Worm (Caenorhabditis elegans): ENCODE measurements around the gene C23G10.10.

ce11 chrIII:6201325-6201724 is 12.5 kb downstream of the C23G10.10 start:
- TF ChIP-seq hmg-4 (GFP tag; optimal IDR thresholded peaks at IDR 0.05) = no peak
- TF ChIP-seq tra-4 (tag; optimal IDR thresholded peaks at IDR 0.05) = no peak
- no peak for TF ChIP-seq pes-1 (GFP tag; IDR thresholded peaks at IDR 0.05)
- TF ChIP-seq ama-1 (optimal IDR thresholded peaks at IDR 0.05) = no peak
- no peak for TF ChIP-seq sea-1 (GFP tag; conservative IDR thresholded peaks at IDR 0.05)
- no peak for TF ChIP-seq tbx-11 (GFP tag; IDR thresholded peaks at IDR 0.05)
- no peak for TF ChIP-seq ets-7 (tag; optimal IDR thresholded peaks at IDR 0.05)
- TF ChIP-seq F13C5.2 (tag; optimal IDR thresholded peaks at IDR 0.05) = no peak
- TF ChIP-seq ceh-13 (GFP tag; optimal IDR thresholded peaks at IDR 0.05) = no peak
- no peak for TF ChIP-seq aly-1 (tag; optimal IDR thresholded peaks at IDR 0.05)
- TF ChIP-seq flt-1 (GFP tag; IDR thresholded peaks at IDR 0.05) = no peak
- TF ChIP-seq tbx-37 (GFP tag; conservative IDR thresholded peaks at IDR 0.05) = no peak
- no peak for TF ChIP-seq hmbx-1 (tag; optimal IDR thresholded peaks at IDR 0.05)
